Worm (Caenorhabditis elegans): ENCODE results near the gene T08B6.4.

The T08B6.4 gene

DNA sequence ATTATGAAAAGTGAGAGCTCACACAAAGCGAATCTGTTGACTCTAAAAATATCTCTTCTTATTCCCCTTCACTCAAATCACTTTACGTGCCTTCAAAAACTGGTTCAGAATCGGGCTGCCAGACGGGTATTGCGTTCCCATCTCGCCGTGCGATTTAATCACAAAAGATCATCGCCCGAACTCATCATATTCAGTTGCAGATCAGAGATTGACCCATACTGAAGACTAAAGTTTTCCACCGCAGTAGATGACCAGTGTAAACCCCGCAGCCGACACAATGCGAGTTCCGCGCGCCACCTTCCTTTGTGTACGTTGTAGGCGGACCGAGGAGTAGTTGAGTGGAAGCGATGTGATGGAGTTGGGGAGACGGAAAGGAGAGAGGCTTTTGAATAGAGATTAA, 24.9 kb upstream of the T08B6.4 start:
- TF ChIP-seq crh-2 (tag; optimal IDR thresholded peaks at IDR 0.05) (peak; percentile 35), egl-27 (tag; optimal IDR thresholded peaks at IDR 0.05) (peak; percentile 21), sma-3 (GFP tag; optimal IDR thresholded peaks at IDR 0.05) (peak; percentile 70), dmd-4 (tag; optimal IDR thresholded peaks at IDR 0.05) (no peak), nhr-77 (tag; optimal IDR thresholded peaks at IDR 0.05) (no peak), sma-9 (GFP tag; optimal IDR thresholded peaks at IDR 0.05) (peak; percentile 90), sma-9 (tag; optimal IDR thresholded peaks at IDR 0.05) (no peak), ztf-4 (tag; optimal IDR thresholded peaks at IDR 0.05) (no peak), nhr-11 (tag; optimal IDR thresholded peaks at IDR 0.05) (no peak), zag-1 (tag; optimal IDR thresholded peaks at IDR 0.05) (no peak), C34F6.9 (tag; optimal IDR thresholded peaks at IDR 0.05) (no peak), alr-1 (tag; optimal IDR thresholded peaks at IDR 0.05) (no peak), lin-39 (tag; optimal IDR thresholded peaks at IDR 0.05) (no peak), lin-13 (GFP tag; optimal IDR thresholded peaks at IDR 0.05) (peak; percentile 54), blmp-1 (tag; optimal IDR thresholded peaks at IDR 0.05; ENCODE audit: insufficient read depth) (no peak), ZK546.5 (tag; optimal IDR thresholded peaks at IDR 0.05) (no peak), nhr-23 (tag; optimal IDR thresholded peaks at IDR 0.05) (no peak), nhr-12 (tag; optimal IDR thresholded peaks at IDR 0.05) (no peak), elt-3 (tag; optimal IDR thresholded peaks at IDR 0.05) (no peak), Y55F3AM.14 (GFP tag; optimal IDR thresholded peaks at IDR 0.05) (no peak), nhr-237 (tag; optimal IDR thresholded peaks at IDR 0.05) (no peak), unc-39 (tag; optimal IDR thresholded peaks at IDR 0.05) (no peak), mdl-1 (tag; optimal IDR thresholded peaks at IDR 0.05) (peak; percentile 3 to 25), mbf-1 (tag; optimal IDR thresholded peaks at IDR 0.05) (no peak), ztf-1 (GFP tag; conservative IDR thresholded peaks at IDR 0.05) (no peak), lin-11 (tag; optimal IDR thresholded peaks at IDR 0.05) (no peak), gmeb-1 (tag; optimal IDR thresholded peaks at IDR 0.05) (peak; percentile 48), nhr-10 (tag; optimal IDR thresholded peaks at IDR 0.05) (no peak), snpc-4 (tag; optimal IDR thresholded peaks at IDR 0.05) (peak; percentile 98), nhr-21 (tag; optimal IDR thresholded peaks at IDR 0.05) (peak; percentile 70), elt-1 (tag; optimal IDR thresholded peaks at IDR 0.05) (no peak), ceh-82 (tag; optimal IDR thresholded peaks at IDR 0.05) (no peak), nhr-25 (tag; optimal IDR thresholded peaks at IDR 0.05) (peak; percentile 49), F13H6.1 (tag; optimal IDR thresholded peaks at IDR 0.05) (peak; percentile 77), nhr-129 (tag; optimal IDR thresholded peaks at IDR 0.05) (no peak), fos-1 (tag; optimal IDR thresholded peaks at IDR 0.05) (peak; percentile 48), aly-2 (tag; optimal IDR thresholded peaks at IDR 0.05) (no peak), mab-5 (tag; optimal IDR thresholded peaks at IDR 0.05) (no peak), nhr-6 (tag; optimal IDR thresholded peaks at IDR 0.05) (no peak), skn-1 (tag; optimal IDR thresholded peaks at IDR 0.05) (no peak), unc-62 (GFP tag; optimal IDR thresholded peaks at IDR 0.05) (no peak), unc-55 (GFP tag; optimal IDR thresholded peaks at IDR 0.05) (no peak), ama-1 (optimal IDR thresholded peaks at IDR 0.05) (peak; percentile 84), ceh-16 (tag; optimal IDR thresholded peaks at IDR 0.05) (no peak), R02D3.7 (tag; optimal IDR thresholded peaks at IDR 0.05) (no peak), lsy-2 (tag; optimal IDR thresholded peaks at IDR 0.05) (no peak), peb-1 (tag; optimal IDR thresholded peaks at IDR 0.05) (peak; percentile 16), sem-4 (tag; optimal IDR thresholded peaks at IDR 0.05) (no peak)

DNA sequence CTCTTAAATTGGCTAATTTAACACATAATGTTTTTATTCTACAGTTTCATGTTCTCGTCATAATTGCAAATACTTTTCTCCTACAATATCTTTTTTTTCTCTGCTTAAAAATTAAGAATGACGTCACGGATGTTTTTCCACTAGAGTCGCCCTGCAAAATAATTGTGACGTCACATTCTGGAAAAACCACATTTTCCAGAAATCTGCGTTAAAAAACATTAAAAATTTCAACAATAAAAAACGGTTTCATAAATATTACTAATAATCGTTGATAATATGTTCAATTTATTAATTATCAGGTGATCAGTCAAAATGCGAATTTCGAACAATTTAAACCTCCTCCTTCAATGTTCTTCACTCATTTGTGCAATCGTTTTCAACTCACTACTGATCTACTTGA, 21.5 kb upstream of the T08B6.4 start, which contains the start of gene str-166:
str-166 (plus strand) TSS at position 301 of the 400 bp plus-strand sequence.
- no peak for TF ChIP-seq Y55F3AM.14 (GFP tag; optimal IDR thresholded peaks at IDR 0.05)
- no peak for TF ChIP-seq C34F6.9 (tag; optimal IDR thresholded peaks at IDR 0.05)
- no peak for TF ChIP-seq ZK546.5 (tag; optimal IDR thresholded peaks at IDR 0.05)
- TF ChIP-seq ceh-82 (tag; optimal IDR thresholded peaks at IDR 0.05), result no peak
- TF ChIP-seq nhr-12 (tag; optimal IDR thresholded peaks at IDR 0.05), result no peak
- no peak for TF ChIP-seq nhr-6 (tag; optimal IDR thresholded peaks at IDR 0.05)
- no peak for TF ChIP-seq ceh-16 (tag; optimal IDR thresholded peaks at IDR 0.05)
- no peak for TF ChIP-seq ztf-4 (tag; optimal IDR thresholded peaks at IDR 0.05)
- TF ChIP-seq ama-1 (optimal IDR thresholded peaks at IDR 0.05), result no peak
- TF ChIP-seq unc-39 (tag; optimal IDR thresholded peaks at IDR 0.05), result no peak

Data from whole organism, L2 larva.